Fruit fly (Drosophila melanogaster) whole organism, embryonic: ENCODE data around the gene CG32700.
A peak's percentile ranks its signal among the peaks of the same experiment; 100 is the strongest.

Source experiments
- Antp ChIP-seq: fragments of 200-800 bp; sonication (Bioruptor generic); optimal IDR thresholded peaks from 3 replicates; lab custom pipeline; 2016; ENCODE audit warnings: missing biosample characterization, missing genetic modification characterization
- Atf6 ChIP-seq: fragments of 200-800 bp; sonication (Bioruptor generic); IDR thresholded peaks from 2 replicates; pipeline ENCODE4 v1.3.6; 2022; ENCODE audit warnings: missing biosample characterization, missing genetic modification characterization
- CG10274 ChIP-seq: fragments of 200-800 bp; sonication (Bioruptor generic); optimal IDR thresholded peaks from 3 replicates; lab custom pipeline; 2017; ENCODE audit warnings: missing biosample characterization, mild to moderate bottlenecking, missing genetic modification characterization
- CG10321 ChIP-seq: fragments of 200-800 bp; sonication (Bioruptor generic); IDR thresholded peaks from 2 replicates; pipeline ENCODE4 v1.3.6; 2022; ENCODE audit warnings: missing biosample characterization, missing genetic modification characterization
- CG10462 ChIP-seq: fragments of 200-800 bp; sonication (Bioruptor generic); optimal IDR thresholded peaks from 2 replicates; lab custom pipeline; 2016; ENCODE audit warnings: missing biosample characterization, missing genetic modification characterization
- CG11247 ChIP-seq: fragments of 200-800 bp; sonication (Bioruptor generic); IDR thresholded peaks from 2 replicates; pipeline ENCODE4 v1.3.6; 2022; ENCODE audit warnings: missing biosample characterization, missing genetic modification characterization
- CG11504 ChIP-seq: fragments of 200-800 bp; sonication (Bioruptor generic); optimal IDR thresholded peaks from 3 replicates; lab custom pipeline; 2019; ENCODE audit warnings: missing biosample characterization, mild to moderate bottlenecking, missing genetic modification characterization, moderate library complexity
- CG11560 ChIP-seq: fragments of 200-800 bp; sonication (Bioruptor generic); IDR thresholded peaks from 3 replicates; pipeline ENCODE4 v1.3.6; 2022; ENCODE audit warnings: missing biosample characterization, missing genetic modification characterization
- CG11695 ChIP-seq: fragments of 200-800 bp; sonication (Bioruptor generic); IDR thresholded peaks from 3 replicates; pipeline ENCODE4 v1.3.6; 2022; ENCODE audit warnings: missing biosample characterization, missing genetic modification characterization
- CG12104 ChIP-seq: fragments of 200-800 bp; sonication (Bioruptor generic); optimal IDR thresholded peaks from 3 replicates; lab custom pipeline; 2016; ENCODE audit warnings: missing biosample characterization, missing genetic modification characterization
- CG17385 ChIP-seq: fragments of 200-800 bp; sonication (Bioruptor generic); optimal IDR thresholded peaks from 3 replicates; lab custom pipeline; 2018; ENCODE audit warnings: missing biosample characterization, mild to moderate bottlenecking, missing genetic modification characterization
- CG17802 ChIP-seq: fragments of 200-800 bp; sonication (Bioruptor generic); optimal IDR thresholded peaks from 2 replicates; lab custom pipeline; 2018; ENCODE audit warnings: missing biosample characterization, mild to moderate bottlenecking, missing genetic modification characterization, moderate library complexity
- CG18011 ChIP-seq: fragments of 200-800 bp; sonication (Bioruptor generic); optimal IDR thresholded peaks from 2 replicates; lab custom pipeline; 2017; ENCODE audit warnings: missing biosample characterization, missing genetic modification characterization, mild to moderate bottlenecking, moderate library complexity, missing genotype
- CG1832 ChIP-seq: fragments of 200-800 bp; sonication (Bioruptor generic); optimal IDR thresholded peaks from 2 replicates; lab custom pipeline; 2017; ENCODE audit warnings: missing biosample characterization, mild to moderate bottlenecking, missing genetic modification characterization, inconsistent platforms
- CG18619 ChIP-seq: fragments of 200-800 bp; sonication (Bioruptor generic); optimal IDR thresholded peaks from 3 replicates; lab custom pipeline; 2017; ENCODE audit warnings: missing biosample characterization, mild to moderate bottlenecking, missing genetic modification characterization
- CG18764 ChIP-seq: fragments of 200-800 bp; sonication (Bioruptor generic); optimal IDR thresholded peaks from 3 replicates; lab custom pipeline; 2016; ENCODE audit warnings: missing biosample characterization, missing genetic modification characterization
- CG2120 ChIP-seq: fragments of 200-800 bp; sonication (Bioruptor generic); optimal IDR thresholded peaks from 3 replicates; lab custom pipeline; 2016; ENCODE audit warnings: missing biosample characterization, missing genetic modification characterization
- CG2129 ChIP-seq: fragments of 200-800 bp; sonication (Bioruptor generic); IDR thresholded peaks from 2 replicates; pipeline ENCODE4 v1.3.6; 2022; ENCODE audit warnings: missing biosample characterization, missing genetic modification characterization; ENCODE audit not compliant: partially characterized antibody
- CG33557 ChIP-seq: fragments of 200-800 bp; sonication (Bioruptor generic); optimal IDR thresholded peaks from 2 replicates; lab custom pipeline; 2019; ENCODE audit warnings: missing biosample characterization, mild to moderate bottlenecking, missing genetic modification characterization, moderate library complexity
- CG3838 ChIP-seq: fragments of 200-800 bp; sonication (Bioruptor generic); optimal IDR thresholded peaks from 3 replicates; lab custom pipeline; 2016; ENCODE audit warnings: missing biosample characterization, missing genetic modification characterization
- CG42726 ChIP-seq: fragments of 200-800 bp; sonication (Bioruptor generic); IDR thresholded peaks from 2 replicates; pipeline ENCODE4 v1.3.6; 2022; ENCODE audit warnings: missing biosample characterization, missing genetic modification characterization; ENCODE audit not compliant: partially characterized antibody
- CG6683 ChIP-seq: fragments of 200-800 bp; sonication (Bioruptor generic); optimal IDR thresholded peaks from 2 replicates; lab custom pipeline; 2017; ENCODE audit warnings: missing biosample characterization, mild to moderate bottlenecking, missing genetic modification characterization, missing genetic modification reagents
- CG6791 ChIP-seq: fragments of 200-800 bp; sonication (Bioruptor generic); IDR thresholded peaks from 3 replicates; pipeline ENCODE4 v1.3.6; 2022; ENCODE audit warnings: missing biosample characterization, missing genetic modification characterization; ENCODE audit not compliant: partially characterized antibody
- CG7357 ChIP-seq: fragments of 200-800 bp; sonication (Bioruptor generic); IDR thresholded peaks from 3 replicates; pipeline ENCODE4 v1.3.6; 2022; ENCODE audit warnings: missing biosample characterization, missing genetic modification characterization
- CG8478 ChIP-seq: fragments of >200 bp; optimal IDR thresholded peaks from 2 replicates; lab custom pipeline; 2018
- CTCF ChIP-seq: fragments of 200-800 bp; sonication (Bioruptor generic); optimal IDR thresholded peaks from 2 replicates; lab custom pipeline; 2017; ENCODE audit warnings: missing biosample characterization, mild to moderate bottlenecking, missing genetic modification characterization, moderate library complexity
- Dbx ChIP-seq: fragments of 200-800 bp; sonication (Bioruptor generic); IDR thresholded peaks from 3 replicates; pipeline ENCODE4 v1.3.6; 2022; ENCODE audit warnings: missing biosample characterization, missing genetic modification characterization
- Dfd ChIP-seq, 2 experiments: fragments of >200 bp; optimal IDR thresholded peaks; 2 replicates each; lab custom pipeline; 2017; ENCODE audit warnings: missing biosample characterization in 2 of 2, missing genetic modification characterization in 2 of 2
- Elba2 ChIP-seq: fragments of 200-800 bp; sonication (Bioruptor generic); optimal IDR thresholded peaks from 3 replicates; lab custom pipeline; 2016; ENCODE audit warnings: missing biosample characterization, missing genetic modification characterization
- H15 ChIP-seq: fragments of 200-800 bp; sonication (Bioruptor generic); IDR thresholded peaks from 3 replicates; pipeline ENCODE4 v1.3.6; 2022; ENCODE audit warnings: missing biosample characterization, missing genetic modification characterization
- Myb ChIP-seq: fragments of 200-800 bp; sonication (Bioruptor generic); optimal IDR thresholded peaks from 2 replicates; lab custom pipeline; 2016; ENCODE audit warnings: missing biosample characterization, missing genetic modification characterization
- Nf-YB ChIP-seq: fragments of 200-800 bp; sonication (Bioruptor generic); optimal IDR thresholded peaks from 3 replicates; lab custom pipeline; 2019; ENCODE audit warnings: missing biosample characterization, mild to moderate bottlenecking, missing genetic modification characterization, moderate library complexity
- YL-1 ChIP-seq: fragments of 200-800 bp; sonication (Bioruptor generic); optimal IDR thresholded peaks from 3 replicates; lab custom pipeline; 2017; ENCODE audit warnings: missing biosample characterization, mild to moderate bottlenecking, missing genetic modification characterization
- abd-A ChIP-seq: fragments of 200-800 bp; sonication (Bioruptor generic); optimal IDR thresholded peaks from 3 replicates; lab custom pipeline; 2019; ENCODE audit warnings: missing biosample characterization, mild to moderate bottlenecking, missing genetic modification characterization, moderate library complexity
- al ChIP-seq: fragments of 200-800 bp; sonication (Bioruptor generic); IDR thresholded peaks from 2 replicates; pipeline ENCODE4 v1.3.6; 2022; ENCODE audit warnings: missing biosample characterization, missing genetic modification characterization
- ap ChIP-seq: fragments of 200-800 bp; sonication (Bioruptor generic); IDR thresholded peaks from 2 replicates; pipeline ENCODE4 v1.3.6; 2022; ENCODE audit warnings: missing biosample characterization, missing genetic modification characterization
- chm ChIP-seq: fragments of 200-800 bp; sonication (Bioruptor generic); IDR thresholded peaks from 2 replicates; pipeline ENCODE4 v1.3.6; 2022; ENCODE audit warnings: missing biosample characterization, missing genetic modification characterization
- fd64A ChIP-seq: fragments of 200-800 bp; sonication (Bioruptor generic); optimal IDR thresholded peaks from 3 replicates; lab custom pipeline; 2018; ENCODE audit warnings: missing biosample characterization, mild to moderate bottlenecking, missing genetic modification characterization
- gem ChIP-seq: fragments of 200-800 bp; sonication (Bioruptor generic); optimal IDR thresholded peaks from 2 replicates; lab custom pipeline; 2019; ENCODE audit warnings: missing biosample characterization, mild to moderate bottlenecking, missing genetic modification characterization, moderate library complexity
- ham ChIP-seq: fragments of 200-800 bp; sonication (Bioruptor generic); IDR thresholded peaks from 2 replicates; pipeline ENCODE4 v1.3.6; 2022; ENCODE audit warnings: missing biosample characterization, missing genetic modification characterization
- hbn ChIP-seq: fragments of 200-800 bp; sonication (Bioruptor generic); IDR thresholded peaks from 2 replicates; pipeline ENCODE4 v1.3.6; 2022; ENCODE audit warnings: missing biosample characterization, missing genetic modification characterization; ENCODE audit not compliant: partially characterized antibody
- mld ChIP-seq: fragments of 200-800 bp; sonication (Bioruptor generic); IDR thresholded peaks from 3 replicates; pipeline ENCODE4 v1.3.6; 2022; ENCODE audit warnings: missing biosample characterization, missing genetic modification characterization; ENCODE audit not compliant: partially characterized antibody
- nerfin-2 ChIP-seq: fragments of 200-800 bp; sonication (Bioruptor generic); IDR thresholded peaks from 2 replicates; pipeline ENCODE4 v1.3.6; 2022; ENCODE audit warnings: missing biosample characterization, missing genetic modification characterization; ENCODE audit not compliant: partially characterized antibody
- onecut ChIP-seq: fragments of 200-800 bp; sonication (Bioruptor generic); IDR thresholded peaks from 2 replicates; pipeline ENCODE4 v1.3.6; 2022; ENCODE audit warnings: missing biosample characterization, missing genetic modification characterization
- pb ChIP-seq: fragments of 200-800 bp; sonication (Bioruptor generic); optimal IDR thresholded peaks from 3 replicates; lab custom pipeline; 2016; ENCODE audit warnings: missing biosample characterization, missing genetic modification characterization
- pnt ChIP-seq: fragments of 200-800 bp; sonication (Bioruptor generic); optimal IDR thresholded peaks from 3 replicates; lab custom pipeline; 2016; ENCODE audit warnings: missing biosample characterization, missing genetic modification characterization
- pros ChIP-seq: fragments of 200-800 bp; sonication (Bioruptor generic); optimal IDR thresholded peaks from 3 replicates; lab custom pipeline; 2019; ENCODE audit warnings: missing biosample characterization, mild to moderate bottlenecking, missing genetic modification characterization, moderate library complexity
- rib ChIP-seq: fragments of 200-800 bp; sonication (Bioruptor generic); IDR thresholded peaks from 2 replicates; pipeline ENCODE4 v1.3.6; 2022; ENCODE audit warnings: missing biosample characterization, missing genetic modification characterization
- sens-2 ChIP-seq: fragments of 200-800 bp; sonication (Bioruptor generic); IDR thresholded peaks from 2 replicates; pipeline ENCODE4 v1.3.6; 2022; ENCODE audit warnings: missing biosample characterization, missing genetic modification characterization
- sim ChIP-seq: fragments of 200-800 bp; sonication (Bioruptor generic); IDR thresholded peaks from 2 replicates; pipeline ENCODE4 v1.3.6; 2022; ENCODE audit warnings: missing biosample characterization, missing genetic modification characterization
- usp ChIP-seq: fragments of >200 bp; optimal IDR thresholded peaks from 2 replicates; lab custom pipeline; 2017; ENCODE audit warnings: missing biosample characterization, missing genetic modification characterization
- vnd ChIP-seq: fragments of 200-800 bp; sonication (Bioruptor generic); IDR thresholded peaks from 3 replicates; pipeline ENCODE4 v1.3.6; 2022; ENCODE audit warnings: missing biosample characterization, missing genetic modification characterization; ENCODE audit not compliant: partially characterized antibody
- vvl ChIP-seq: fragments of 200-800 bp; sonication (Bioruptor generic); IDR thresholded peaks from 2 replicates; pipeline ENCODE4 v1.3.6; 2022; ENCODE audit warnings: missing biosample characterization, missing genetic modification characterization

Gene CG32700

dm6 chrX:9587881-9588280 lies 37.2 kb upstream of the CG32700 start (continued):
- TF ChIP-seq Elba2 (GFP tag; lab: Kevin White, UChicago), result no peak
- TF ChIP-seq onecut, result no peak
- no peak for TF ChIP-seq CG11695
- TF ChIP-seq CG2120 (GFP tag; lab: Kevin White, UChicago), result peak; percentile 57
- TF ChIP-seq CG17802 (tag; lab: Kevin White, UChicago), result no peak
- no peak for TF ChIP-seq Myb (GFP tag; lab: Kevin White, UChicago)
- TF ChIP-seq CG17385 (GFP tag; lab: Kevin White, UChicago), result peak; percentile 37
- TF ChIP-seq Dfd (GFP tag; optimal IDR thresholded peaks at IDR 0.05; lab: Kevin White, UChicago), result no peak
- no peak for TF ChIP-seq sim (GFP tag; lab: Robert Waterston, UW)
- TF ChIP-seq CG18764, result no peak
- no peak for TF ChIP-seq CG12104
- TF ChIP-seq mld (GFP tag; lab: Robert Waterston, UW), result no peak
- TF ChIP-seq CG10321 (GFP tag; lab: Robert Waterston, UW), result no peak
- no peak for TF ChIP-seq vnd (GFP tag; lab: Robert Waterston, UW)
- TF ChIP-seq CG18011 (GFP tag; lab: Kevin White, UChicago), result no peak
- no peak for TF ChIP-seq Nf-YB (GFP tag; lab: Kevin White, UChicago)
- TF ChIP-seq pnt (GFP tag; lab: Kevin White, UChicago), result no peak
- TF ChIP-seq H15, result no peak
- TF ChIP-seq CG11504 (tag; lab: Kevin White, UChicago), result peak; percentile 33
- TF ChIP-seq hbn (GFP tag; lab: Robert Waterston, UW), result no peak
- TF ChIP-seq CG18619 (GFP tag; lab: Kevin White, UChicago), result no peak
- TF ChIP-seq CG3838 (GFP tag; lab: Kevin White, UChicago), result no peak
- peak; percentile 13 for TF ChIP-seq pb (GFP tag; lab: Kevin White, UChicago)
- no peak for TF ChIP-seq Dbx
- TF ChIP-seq CTCF (GFP tag; lab: Kevin White, UChicago), result no peak
- 0 out of 2 replicates have a peak, but pooled peaks have one; percentile 14 for TF ChIP-seq CG11247 (GFP tag; lab: Robert Waterston, UW)
- TF ChIP-seq CG10274 (GFP tag; lab: Kevin White, UChicago), result peak; percentile 90
- peak; percentile 34 for TF ChIP-seq abd-A (tag; lab: Kevin White, UChicago)
- TF ChIP-seq pros (GFP tag; lab: Kevin White, UChicago), result no peak
- TF ChIP-seq Antp (GFP tag; lab: Kevin White, UChicago), result peak; percentile 7
- TF ChIP-seq Atf6 (GFP tag; lab: Robert Waterston, UW), result no peak
- no peak for TF ChIP-seq CG10462 (GFP tag; lab: Kevin White, UChicago)
- TF ChIP-seq CG6683 (GFP tag; lab: Kevin White, UChicago), result no peak
- TF ChIP-seq CG42726 (GFP tag; lab: Robert Waterston, UW), result no peak
- no peak for TF ChIP-seq al (GFP tag; lab: Robert Waterston, UW)
- TF ChIP-seq CG33557, result no peak
- TF ChIP-seq rib (GFP tag; lab: Robert Waterston, UW), result no peak
- no peak for TF ChIP-seq CG8478
- no peak for TF ChIP-seq chm (GFP tag; lab: Robert Waterston, UW)
- TF ChIP-seq gem (tag; lab: Kevin White, UChicago), result peak; percentile 36
- no peak for TF ChIP-seq CG2129 (GFP tag; lab: Robert Waterston, UW)
- no peak for TF ChIP-seq fd64A
- TF ChIP-seq usp, result no peak
- no peak for TF ChIP-seq nerfin-2 (GFP tag; lab: Robert Waterston, UW)
- no peak for TF ChIP-seq CG1832 (GFP tag; lab: Kevin White, UChicago)
- no peak for TF ChIP-seq ham
- TF ChIP-seq sens-2, result no peak
- no peak for TF ChIP-seq CG6791
- no peak for TF ChIP-seq CG7357 (GFP tag; lab: Robert Waterston, UW)
- no peak for TF ChIP-seq YL-1 (GFP tag; lab: Kevin White, UChicago)
- no peak for TF ChIP-seq ap (GFP tag; lab: Robert Waterston, UW)
- TF ChIP-seq CG11560, result no peak
- peak; percentile 64 for TF ChIP-seq vvl (GFP tag; lab: Robert Waterston, UW)
